Fruit fly (Drosophila melanogaster) whole organism, prepupa: ENCODE results near the gene CG14401.
A peak's percentile ranks its signal among the peaks of the same experiment; 100 is the strongest.

ENCODE experiments used
- Blimp-1 ChIP-seq: fragments of 200-800 bp; sonication (Bioruptor generic); optimal IDR thresholded peaks from 3 replicates; lab custom pipeline; 2017; ENCODE audit warnings: missing biosample characterization, missing genetic modification characterization, mild to moderate bottlenecking, moderate library complexity, missing genetic modification reagents
- CG10631 ChIP-seq: fragments of 200-800 bp; sonication (Bioruptor generic); optimal IDR thresholded peaks from 2 replicates; lab custom pipeline; 2016; ENCODE audit warnings: missing biosample characterization, missing genetic modification characterization
- CG11762 ChIP-seq: fragments of 200-800 bp; sonication (Bioruptor generic); optimal IDR thresholded peaks from 3 replicates; lab custom pipeline; 2016; ENCODE audit warnings: missing biosample characterization, missing genetic modification characterization; ENCODE audit not compliant: insufficient read depth
- CG11902 ChIP-seq: fragments of 200-800 bp; sonication (Bioruptor generic); optimal IDR thresholded peaks from 3 replicates; lab custom pipeline; 2016; ENCODE audit warnings: missing biosample characterization, missing genetic modification characterization
- CG15336 ChIP-seq: fragments of 200-800 bp; sonication (Bioruptor generic); IDR thresholded peaks from 2 replicates; pipeline ENCODE4 v1.3.6; 2022; ENCODE audit warnings: missing biosample characterization, missing genetic modification characterization
- CG1621 ChIP-seq: fragments of 200-800 bp; sonication (Bioruptor generic); optimal IDR thresholded peaks from 3 replicates; lab custom pipeline; 2018; ENCODE audit warnings: missing biosample characterization, mild to moderate bottlenecking, missing genetic modification characterization
- CG3032 ChIP-seq: fragments of 200-800 bp; optimal IDR thresholded peaks from 2 replicates; lab custom pipeline; 2019; ENCODE audit warnings: missing biosample characterization, mild to moderate bottlenecking, missing genetic modification characterization, moderate library complexity
- CG31627 ChIP-seq: fragments of 200-800 bp; sonication (Bioruptor generic); optimal IDR thresholded peaks from 3 replicates; lab custom pipeline; 2016; ENCODE audit warnings: missing biosample characterization, missing genetic modification characterization
- CG32006 ChIP-seq: fragments of 200-800 bp; sonication (Bioruptor generic); optimal IDR thresholded peaks from 3 replicates; lab custom pipeline; 2017; ENCODE audit warnings: missing biosample characterization, mild to moderate bottlenecking, missing genetic modification characterization
- CG3919 ChIP-seq: fragments of 200-800 bp; sonication (Bioruptor generic); optimal IDR thresholded peaks from 3 replicates; lab custom pipeline; 2016; ENCODE audit warnings: missing biosample characterization, missing genetic modification characterization
- CG4318 ChIP-seq: fragments of 200-800 bp; sonication (Bioruptor generic); optimal IDR thresholded peaks from 3 replicates; lab custom pipeline; 2017; ENCODE audit warnings: missing biosample characterization, mild to moderate bottlenecking, missing genetic modification characterization
- CG6276 ChIP-seq: fragments of 200-800 bp; sonication (Bioruptor generic); optimal IDR thresholded peaks from 2 replicates; lab custom pipeline; 2017; ENCODE audit warnings: missing biosample characterization, mild to moderate bottlenecking, missing genetic modification characterization
- CG6808 ChIP-seq: fragments of 200-800 bp; sonication (Bioruptor generic); optimal IDR thresholded peaks from 3 replicates; lab custom pipeline; 2017; ENCODE audit warnings: missing biosample characterization, missing genetic modification characterization, mild to moderate bottlenecking, moderate library complexity, missing genetic modification reagents
- CG6854 ChIP-seq: fragments of 200-800 bp; sonication (Bioruptor generic); optimal IDR thresholded peaks from 2 replicates; lab custom pipeline; 2017; ENCODE audit warnings: missing biosample characterization, mild to moderate bottlenecking, missing genetic modification characterization
- CG7368 ChIP-seq: fragments of 200-800 bp; sonication (Bioruptor generic); optimal IDR thresholded peaks from 3 replicates; lab custom pipeline; 2016; ENCODE audit warnings: missing biosample characterization, missing genetic modification characterization
- CG8319 ChIP-seq: fragments of 200-800 bp; sonication (Bioruptor generic); optimal IDR thresholded peaks from 3 replicates; lab custom pipeline; 2016; ENCODE audit warnings: missing biosample characterization, missing genetic modification characterization
- CG9139 ChIP-seq: fragments of 200-800 bp; sonication (Bioruptor generic); optimal IDR thresholded peaks from 3 replicates; lab custom pipeline; 2017; ENCODE audit warnings: missing biosample characterization, mild to moderate bottlenecking, missing genetic modification characterization
- Eip78C ChIP-seq: fragments of 200-800 bp; sonication (Bioruptor generic); peaks from one replicate; lab custom pipeline; 2016; ENCODE audit warnings: missing biosample characterization, missing genetic modification characterization
- Ets96B ChIP-seq: fragments of 200-800 bp; optimal IDR thresholded peaks from 2 replicates; lab custom pipeline; 2019; ENCODE audit warnings: missing biosample characterization, mild to moderate bottlenecking, missing genetic modification characterization, moderate library complexity
- Gug ChIP-seq: fragments of 200-800 bp; sonication (Bioruptor generic); IDR thresholded peaks from 2 replicates; pipeline ENCODE4 v1.3.6; 2022; ENCODE audit warnings: missing biosample characterization, missing genetic modification characterization
- Hr38 ChIP-seq: sonication (Bioruptor generic); optimal IDR thresholded peaks from 2 replicates; lab custom pipeline; 2016; ENCODE audit warnings: missing biosample characterization, missing genetic modification characterization
- Hr39 ChIP-seq: fragments of 200-800 bp; sonication (Bioruptor generic); optimal IDR thresholded peaks from 2 replicates; lab custom pipeline; 2016; ENCODE audit warnings: missing biosample characterization, missing genetic modification characterization
- Hr4 ChIP-seq: fragments of 200-800 bp; sonication (Bioruptor generic); optimal IDR thresholded peaks from 3 replicates; lab custom pipeline; 2016; ENCODE audit warnings: missing biosample characterization, missing genetic modification characterization
- Met ChIP-seq: fragments of 200-800 bp; sonication (Bioruptor generic); optimal IDR thresholded peaks from 3 replicates; lab custom pipeline; 2016; ENCODE audit warnings: missing biosample characterization, missing genetic modification characterization
- Smox ChIP-seq: fragments of 200-800 bp; sonication (Bioruptor generic); optimal IDR thresholded peaks from 3 replicates; lab custom pipeline; 2016; ENCODE audit warnings: missing biosample characterization, missing genetic modification characterization
- Sox102F ChIP-seq: fragments of 200-800 bp; sonication (Bioruptor generic); optimal IDR thresholded peaks from 2 replicates; lab custom pipeline; 2016; ENCODE audit warnings: missing biosample characterization, mild to moderate bottlenecking, missing genetic modification characterization
- Sox14 ChIP-seq: fragments of 200-800 bp; sonication (Bioruptor generic); optimal IDR thresholded peaks from 3 replicates; lab custom pipeline; 2016; ENCODE audit warnings: missing biosample characterization, missing genetic modification characterization
- Sox15 ChIP-seq: fragments of 200-800 bp; sonication (Bioruptor generic); optimal IDR thresholded peaks from 3 replicates; lab custom pipeline; 2016; ENCODE audit warnings: missing biosample characterization, missing genetic modification characterization
- cyc ChIP-seq: fragments of 200-800 bp; sonication (Bioruptor generic); optimal IDR thresholded peaks from 3 replicates; lab custom pipeline; 2016; ENCODE audit warnings: missing biosample characterization, missing genetic modification characterization
- dsx ChIP-seq: fragments of 200-800 bp; optimal IDR thresholded peaks from 3 replicates; lab custom pipeline; 2019; ENCODE audit warnings: missing biosample characterization, mild to moderate bottlenecking, missing genetic modification characterization, moderate library complexity; ENCODE audit not compliant: poor library complexity, severe bottlenecking
- eg ChIP-seq: fragments of 200-800 bp; sonication (Bioruptor generic); IDR thresholded peaks from 3 replicates; pipeline ENCODE4 v1.3.6; 2022; ENCODE audit warnings: missing biosample characterization, missing genetic modification characterization
- esn ChIP-seq: fragments of 200-800 bp; sonication (Bioruptor generic); optimal IDR thresholded peaks from 2 replicates; lab custom pipeline; 2016; ENCODE audit warnings: missing biosample characterization, mild to moderate bottlenecking, missing genetic modification characterization, moderate library complexity
- fd85E ChIP-seq: fragments of 200-800 bp; sonication (Bioruptor generic); optimal IDR thresholded peaks from 3 replicates; lab custom pipeline; 2016; ENCODE audit warnings: missing biosample characterization, missing genetic modification characterization
- lz ChIP-seq: fragments of 200-800 bp; sonication (Bioruptor generic); optimal IDR thresholded peaks from 3 replicates; lab custom pipeline; 2016; ENCODE audit warnings: missing biosample characterization, missing genetic modification characterization
- net ChIP-seq: fragments of 200-800 bp; sonication (Bioruptor generic); optimal IDR thresholded peaks from 3 replicates; lab custom pipeline; 2016; ENCODE audit warnings: missing biosample characterization, missing genetic modification characterization
- spab ChIP-seq: fragments of 200-800 bp; sonication (Bioruptor generic); optimal IDR thresholded peaks from 2 replicates; lab custom pipeline; 2017; ENCODE audit warnings: missing biosample characterization, mild to moderate bottlenecking, missing genetic modification characterization, missing genetic modification reagents
- ss ChIP-seq, 2 experiments: fragments of 200-800 bp; sonication (Bioruptor generic); optimal IDR thresholded peaks; 2 replicates in 1 of 2; 3 replicates in 1 of 2; lab custom pipeline; 2017 to 2018; ENCODE audit warnings: mild to moderate bottlenecking in 2 of 2, missing biosample characterization in 2 of 2, missing genetic modification characterization in 2 of 2, moderate library complexity in 1 of 2
- svp ChIP-seq: fragments of 200-800 bp; sonication (Bioruptor generic); peaks from one replicate; lab custom pipeline; 2016; ENCODE audit warnings: missing biosample characterization, missing genetic modification characterization
- topi ChIP-seq: fragments of 200-800 bp; sonication (Bioruptor generic); optimal IDR thresholded peaks from 3 replicates; lab custom pipeline; 2016; ENCODE audit warnings: missing biosample characterization, missing genetic modification characterization

Gene CG14401

DNA sequence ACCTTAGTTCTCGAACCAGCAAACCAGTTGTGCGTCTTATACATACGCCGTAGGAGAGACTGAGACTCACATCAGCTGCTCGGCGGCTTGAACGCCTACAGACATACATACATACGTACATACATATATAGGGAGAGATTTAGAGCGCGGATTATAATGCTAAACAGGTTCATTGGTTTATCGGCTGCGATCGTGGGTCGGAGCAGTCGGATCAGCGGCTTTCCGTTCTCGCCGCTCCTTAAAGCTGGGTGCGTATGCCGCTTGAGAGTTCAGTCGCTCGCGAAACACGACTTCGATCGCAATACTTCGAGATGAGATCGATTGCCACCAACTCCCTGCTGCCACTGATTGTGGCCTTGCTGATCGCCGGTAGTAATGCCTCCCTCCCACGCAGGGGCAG lies 44.4 kb upstream of the CG14401 start:
- TF ChIP-seq CG9139 (GFP tag; lab: Kevin White, UChicago) (peak; percentile 21), eg (GFP tag; lab: Robert Waterston, UW) (peak; percentile 38; the same call in 2 of the 3 replicates), CG15336 (GFP tag; lab: Robert Waterston, UW) (0 out of 2 replicates have a peak, but pooled peaks have one; percentile 12), CG1621 (peak; percentile 41), svp (GFP tag; lab: Kevin White, UChicago) (peak; percentile 83), CG11902 (GFP tag; lab: Kevin White, UChicago) (no peak), dsx (GFP tag; lab: Kevin White, UChicago) (peak; percentile 4), CG10631 (GFP tag; lab: Kevin White, UChicago) (peak; percentile 3), CG6854 (GFP tag; lab: Kevin White, UChicago) (peak; percentile 20), Hr38 (GFP tag; lab: Kevin White, UChicago) (no peak), CG6808 (GFP tag; lab: Kevin White, UChicago) (peak; percentile 32), ss (GFP tag; optimal IDR thresholded peaks at IDR 0.05; lab: Kevin White, UChicago) (peak; percentile 38 to 53), CG4318 (GFP tag; lab: Kevin White, UChicago) (no peak), esn (GFP tag; lab: Kevin White, UChicago) (no peak)

DNA sequence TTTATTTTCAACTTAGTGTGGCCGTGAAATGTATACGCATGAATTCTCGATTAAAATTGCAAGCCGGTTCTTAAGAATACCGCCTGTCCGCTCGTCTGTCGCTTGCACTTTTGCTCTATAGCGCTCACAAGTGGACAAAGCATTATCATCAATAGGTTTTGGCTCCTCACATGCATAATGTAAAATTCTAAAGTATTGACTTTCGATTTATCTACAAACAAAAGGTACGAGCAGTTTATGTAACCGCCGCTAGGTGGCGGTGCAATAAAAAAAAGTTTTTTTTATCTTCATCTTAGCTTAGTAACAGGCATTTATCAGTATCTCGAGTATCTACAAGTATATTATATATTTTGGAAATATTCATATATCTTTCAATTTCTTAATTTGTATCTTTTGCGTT lies 43.4 kb upstream of the CG14401 start:
- TF ChIP-seq Sox14 (GFP tag; lab: Kevin White, UChicago): no peak
- no peak for TF ChIP-seq Hr38 (GFP tag; lab: Kevin White, UChicago)
- TF ChIP-seq spab (GFP tag; lab: Kevin White, UChicago): no peak
- TF ChIP-seq Ets96B (tag; lab: Kevin White, UChicago): no peak
- no peak for TF ChIP-seq CG11762 (GFP tag; lab: Kevin White, UChicago)
- no peak for TF ChIP-seq Met
- no peak for TF ChIP-seq Smox
- TF ChIP-seq CG6808 (GFP tag; lab: Kevin White, UChicago): no peak
- no peak for TF ChIP-seq CG3919
- TF ChIP-seq svp (GFP tag; lab: Kevin White, UChicago): no peak
- no peak for TF ChIP-seq net (GFP tag; lab: Kevin White, UChicago)
- no peak for TF ChIP-seq CG4318 (GFP tag; lab: Kevin White, UChicago)
- TF ChIP-seq topi (GFP tag; lab: Kevin White, UChicago): no peak
- no peak for TF ChIP-seq CG32006 (GFP tag; lab: Kevin White, UChicago)
- TF ChIP-seq Gug (GFP tag; lab: Robert Waterston, UW): no peak
- no peak for TF ChIP-seq CG8319 (GFP tag; lab: Kevin White, UChicago)
- no peak for TF ChIP-seq CG9139 (GFP tag; lab: Kevin White, UChicago)
- no peak for TF ChIP-seq cyc (GFP tag; lab: Kevin White, UChicago)
- no peak for TF ChIP-seq CG6276 (GFP tag; lab: Kevin White, UChicago)

DNA sequence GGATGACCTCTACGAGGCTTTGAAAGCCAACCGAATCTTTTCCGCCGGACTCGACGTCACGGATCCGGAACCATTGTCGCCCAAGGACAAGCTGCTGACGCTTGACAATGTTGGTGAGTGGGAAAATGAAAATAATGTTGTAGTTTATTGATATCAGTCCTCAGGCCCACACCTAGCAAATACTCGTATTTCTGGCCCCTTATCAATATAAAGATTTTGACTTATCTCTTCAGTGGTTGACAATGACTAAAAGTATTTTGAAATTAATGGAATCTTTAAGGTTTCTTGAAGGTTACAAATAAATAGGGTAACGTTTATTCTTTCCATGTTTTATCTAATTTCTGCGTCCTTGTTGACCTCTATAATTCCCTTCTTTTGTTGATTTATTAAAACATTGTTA lies 42.6 kb upstream of the CG14401 start:
- TF ChIP-seq eg (GFP tag; lab: Robert Waterston, UW) (no peak), CG31627 (GFP tag; lab: Kevin White, UChicago) (no peak), CG9139 (GFP tag; lab: Kevin White, UChicago) (no peak), Sox102F (no peak), CG6854 (GFP tag; lab: Kevin White, UChicago) (no peak), Hr39 (no peak), lz (no peak), CG11762 (GFP tag; lab: Kevin White, UChicago) (no peak), fd85E (GFP tag; lab: Kevin White, UChicago) (no peak), Gug (GFP tag; lab: Robert Waterston, UW) (no peak), CG3032 (tag; lab: Kevin White, UChicago) (no peak), CG6808 (GFP tag; lab: Kevin White, UChicago) (no peak), CG11902 (GFP tag; lab: Kevin White, UChicago) (no peak), Eip78C (GFP tag; lab: Kevin White, UChicago) (no peak), Hr4 (GFP tag; lab: Kevin White, UChicago) (no peak), CG10631 (GFP tag; lab: Kevin White, UChicago) (no peak), Blimp-1 (GFP tag; lab: Kevin White, UChicago) (no peak), Sox15 (GFP tag; lab: Kevin White, UChicago) (no peak), CG7368 (GFP tag; lab: Kevin White, UChicago) (no peak)
